Fruit fly (Drosophila melanogaster): ENCODE results near the gene CG31897.

CG31897 gene

DNA sequence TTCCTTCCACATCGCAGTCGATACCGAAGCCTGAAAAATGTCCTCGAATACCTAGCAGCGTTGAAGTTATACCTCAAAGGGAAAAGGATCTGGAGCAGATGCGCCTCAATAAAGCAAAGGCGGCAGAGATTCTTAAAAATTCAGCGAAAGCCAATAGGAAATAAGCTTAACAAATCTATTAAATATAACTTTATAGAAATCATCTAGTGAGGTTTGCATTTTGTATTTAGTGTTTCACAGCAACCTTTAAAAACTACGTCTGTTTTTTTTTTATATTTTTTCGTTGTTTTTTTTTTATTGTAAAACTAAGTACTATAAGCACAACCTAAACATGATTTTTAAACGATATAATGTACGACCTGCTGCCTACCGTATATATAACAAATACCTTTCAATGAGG is at the start of gene CG31897:
TSS of gene CG31897 (plus strand) at position 301 of the 400 bp plus-strand sequence.
- no peak for TF ChIP-seq CG34367 (tag; optimal IDR thresholded peaks at IDR 0.05)
- no peak for TF ChIP-seq EcR (GFP tag; optimal IDR thresholded peaks at IDR 0.05)
- no peak for TF ChIP-seq CG15710 (tag; optimal IDR thresholded peaks at IDR 0.05)
- TF ChIP-seq Snoo (tag; optimal IDR thresholded peaks at IDR 0.05), result no peak
- TF ChIP-seq CG9948 (tag; optimal IDR thresholded peaks at IDR 0.05), result no peak
- no peak for TF ChIP-seq CG13204 (GFP tag; optimal IDR thresholded peaks at IDR 0.05)
- TF ChIP-seq CG8301 (tag; optimal IDR thresholded peaks at IDR 0.05), result no peak
- no peak for TF ChIP-seq CG8159 (tag; optimal IDR thresholded peaks at IDR 0.05)
- TF ChIP-seq rn (GFP tag; IDR thresholded peaks at IDR 0.05), result no peak
- TF ChIP-seq CG12605 (GFP tag; IDR thresholded peaks at IDR 0.05), result no peak
- no peak for TF ChIP-seq Ets98B (GFP tag; IDR thresholded peaks at IDR 0.05)

DNA sequence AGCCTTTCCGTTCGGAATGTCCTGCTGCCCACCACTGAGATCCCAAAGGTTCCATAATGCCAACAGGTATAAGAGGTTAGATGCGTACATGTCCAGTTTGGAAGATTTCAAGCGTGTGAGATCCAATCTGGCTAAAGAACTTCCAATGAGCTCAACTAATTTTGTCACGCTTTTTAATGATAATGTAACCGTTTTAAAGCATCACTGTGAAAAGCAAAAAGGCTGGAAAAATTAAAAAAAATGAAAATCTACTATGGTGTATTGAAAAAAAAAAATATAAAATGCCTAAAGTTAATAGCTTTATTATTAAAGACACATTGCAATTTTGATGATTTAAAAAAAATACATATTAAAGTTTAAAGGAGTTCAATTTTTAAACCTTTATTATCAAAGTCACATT is 49.1 kb upstream of the CG31897 start, which contains the start of gene Acp29AB:
TSS of gene Acp29AB (minus strand) at position 101 of the 400 bp plus-strand sequence.
- TF ChIP-seq fd96Ca (GFP tag; IDR thresholded peaks at IDR 0.05), result no peak

DNA sequence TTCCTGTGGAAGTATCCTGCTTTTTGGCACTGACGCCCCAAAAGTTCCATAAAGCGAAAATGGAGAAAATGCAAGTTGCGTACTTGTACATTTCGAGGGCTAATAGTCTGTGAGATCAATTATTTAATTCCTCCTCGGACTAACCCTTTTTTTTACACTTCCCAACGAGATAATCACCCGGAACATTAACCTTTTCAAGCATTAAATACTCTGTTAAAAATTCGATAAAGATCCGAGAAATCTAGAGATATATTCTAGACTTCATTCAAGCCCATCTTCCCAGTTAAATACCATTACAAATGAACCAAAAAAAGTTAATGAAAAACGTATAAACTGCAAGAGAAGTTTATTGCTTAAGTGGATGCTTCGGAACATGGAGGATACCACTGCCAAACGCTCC is 48.1 kb upstream of the CG31897 start, which contains the start of gene lectin-29Ca:
TSS of gene lectin-29Ca (minus strand) at position 101 of the 400 bp plus-strand sequence.
- no peak for TF ChIP-seq CG15710 (tag; optimal IDR thresholded peaks at IDR 0.05)
- TF ChIP-seq Pif1A (GFP tag; optimal IDR thresholded peaks at IDR 0.05), result no peak
- no peak for TF ChIP-seq CG4496 (GFP tag; IDR thresholded peaks at IDR 0.05)
- no peak for TF ChIP-seq CG13204 (GFP tag; optimal IDR thresholded peaks at IDR 0.05)
- TF ChIP-seq CG17806 (tag; optimal IDR thresholded peaks at IDR 0.05), result no peak
- no peak for TF ChIP-seq CG34367 (tag; optimal IDR thresholded peaks at IDR 0.05)
- no peak for TF ChIP-seq CG12605 (GFP tag; IDR thresholded peaks at IDR 0.05)
- TF ChIP-seq Snoo (tag; optimal IDR thresholded peaks at IDR 0.05), result no peak
- no peak for TF ChIP-seq CG8159 (tag; optimal IDR thresholded peaks at IDR 0.05)
- no peak for TF ChIP-seq CG14655 (GFP tag; optimal IDR thresholded peaks at IDR 0.05)
- no peak for TF ChIP-seq CG9948 (tag; optimal IDR thresholded peaks at IDR 0.05)
- no peak for TF ChIP-seq Pif1B (GFP tag; optimal IDR thresholded peaks at IDR 0.05)
- TF ChIP-seq CG32121 (GFP tag; IDR thresholded peaks at IDR 0.05), result no peak
- TF ChIP-seq EcR (GFP tag; optimal IDR thresholded peaks at IDR 0.05), result no peak
- no peak for TF ChIP-seq fd96Ca (GFP tag; IDR thresholded peaks at IDR 0.05)

DNA sequence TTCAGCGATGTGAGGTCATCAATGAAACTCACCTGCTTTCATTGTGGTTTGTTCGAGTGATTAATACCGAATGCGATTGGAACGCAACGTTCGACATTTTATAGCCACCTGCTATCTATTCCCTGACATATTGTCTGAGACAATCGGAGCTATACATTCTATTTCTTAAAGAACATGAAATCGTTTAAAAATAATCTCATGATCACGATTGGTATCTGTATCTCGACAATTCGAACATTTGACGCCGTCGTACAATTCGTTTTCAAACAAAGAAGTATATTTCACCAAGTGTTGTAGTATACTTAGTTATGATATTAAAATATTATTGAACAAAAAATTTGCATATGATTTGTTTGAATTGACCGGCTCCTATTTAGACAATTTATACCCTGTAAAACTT is 47.4 kb upstream of the CG31897 start, which contains the start of gene Peritrophin-15b:
TSS of gene Peritrophin-15b (minus strand) at position 101 of the 400 bp plus-strand sequence.
- TF ChIP-seq CG4496 (GFP tag; IDR thresholded peaks at IDR 0.05) (no peak), CG13204 (GFP tag; optimal IDR thresholded peaks at IDR 0.05) (no peak), CG17806 (tag; optimal IDR thresholded peaks at IDR 0.05) (no peak), CG12605 (GFP tag; IDR thresholded peaks at IDR 0.05) (no peak), Snoo (tag; optimal IDR thresholded peaks at IDR 0.05) (no peak), Pif1B (GFP tag; optimal IDR thresholded peaks at IDR 0.05) (no peak), rn (GFP tag; IDR thresholded peaks at IDR 0.05) (no peak), CG8159 (tag; optimal IDR thresholded peaks at IDR 0.05) (no peak), D1 (tag; optimal IDR thresholded peaks at IDR 0.05) (no peak), EcR (GFP tag; optimal IDR thresholded peaks at IDR 0.05) (no peak), CG10348 (GFP tag; IDR thresholded peaks at IDR 0.05) (no peak)

DNA sequence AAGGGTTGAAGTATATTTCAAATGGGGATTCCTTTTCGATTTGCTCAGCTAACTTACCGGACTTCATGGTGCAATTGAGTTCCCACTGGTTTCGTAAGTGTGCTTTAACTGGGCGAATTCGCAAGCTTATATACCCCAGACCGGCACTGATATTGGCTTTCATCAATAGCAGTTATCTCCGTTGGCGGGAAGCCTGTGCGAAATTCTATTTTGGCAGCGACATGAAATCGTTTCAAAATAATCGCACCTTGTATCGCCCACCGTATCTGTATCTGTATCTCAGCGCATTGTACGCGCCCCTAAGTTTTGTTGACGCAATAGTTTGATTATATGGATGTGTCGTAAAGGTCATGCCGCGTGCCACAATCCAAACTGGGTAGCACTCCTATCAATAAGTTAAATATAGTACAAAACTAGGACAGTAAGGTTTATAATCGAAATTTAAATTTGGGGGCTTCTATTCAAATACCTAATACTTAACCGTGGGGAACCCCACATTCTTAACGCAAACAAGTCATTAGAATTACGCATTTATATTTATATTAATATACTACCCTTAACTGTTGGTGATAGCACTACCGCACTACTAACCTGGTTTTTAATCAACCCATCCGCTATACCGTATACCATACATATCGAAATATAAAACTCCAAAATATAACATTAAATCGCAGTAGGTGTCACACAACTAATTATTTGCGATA is 46.1 kb upstream of the CG31897 start, which contains the start of the genes Peritrophin-15a and CG13385:
TSS of gene Peritrophin-15a (minus strand) at position 101 of the 704 bp plus-strand sequence.
TSS of gene CG13385 (plus strand) at position 654 of the 704 bp plus-strand sequence.
- TF ChIP-seq CG34367 (tag; optimal IDR thresholded peaks at IDR 0.05) (no peak), CG12605 (GFP tag; IDR thresholded peaks at IDR 0.05) (no peak), CG32121 (GFP tag; IDR thresholded peaks at IDR 0.05) (no peak), CG17806 (tag; optimal IDR thresholded peaks at IDR 0.05) (no peak), Ets98B (GFP tag; IDR thresholded peaks at IDR 0.05) (no peak), D1 (tag; optimal IDR thresholded peaks at IDR 0.05) (no peak), Pif1B (GFP tag; optimal IDR thresholded peaks at IDR 0.05) (no peak), CG8301 (tag; optimal IDR thresholded peaks at IDR 0.05) (no peak), CG9948 (tag; optimal IDR thresholded peaks at IDR 0.05) (no peak), CG4496 (GFP tag; IDR thresholded peaks at IDR 0.05) (no peak), CG13204 (GFP tag; optimal IDR thresholded peaks at IDR 0.05) (no peak), EcR (GFP tag; optimal IDR thresholded peaks at IDR 0.05) (no peak), CG15710 (tag; optimal IDR thresholded peaks at IDR 0.05) (no peak), rn (GFP tag; IDR thresholded peaks at IDR 0.05) (no peak)

DNA sequence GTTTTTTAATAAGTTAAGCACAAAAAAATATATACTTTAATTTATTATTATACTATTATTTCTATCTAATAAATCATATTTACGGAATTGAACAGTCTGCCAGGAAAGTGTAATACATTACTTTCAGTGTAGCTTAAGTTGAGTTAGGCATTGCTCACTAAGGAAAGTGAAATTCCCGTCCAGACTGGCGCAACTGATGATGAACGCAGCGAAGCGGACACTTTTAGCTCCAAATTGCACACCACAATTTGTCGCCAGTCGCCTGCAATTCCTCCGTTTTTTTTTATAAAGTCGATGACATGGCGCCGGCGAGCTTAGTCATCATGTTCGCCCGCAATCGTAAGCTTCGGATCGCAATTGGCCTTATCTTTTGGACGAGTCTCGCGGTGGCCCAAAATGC is 43.5 kb upstream of the CG31897 start, which contains the start of gene CG13386:
TSS of gene CG13386 (plus strand) at position 301 of the 400 bp plus-strand sequence.
- TF ChIP-seq CG10348 (GFP tag; IDR thresholded peaks at IDR 0.05), result no peak
- TF ChIP-seq CG12605 (GFP tag; IDR thresholded peaks at IDR 0.05), result no peak
- no peak for TF ChIP-seq CG32121 (GFP tag; IDR thresholded peaks at IDR 0.05)
- no peak for TF ChIP-seq CG13204 (GFP tag; optimal IDR thresholded peaks at IDR 0.05)
- TF ChIP-seq CG4496 (GFP tag; IDR thresholded peaks at IDR 0.05), result no peak
- TF ChIP-seq CG34367 (tag; optimal IDR thresholded peaks at IDR 0.05), result no peak
